Worm (Caenorhabditis elegans): ENCODE data around the gene oac-30.
"Not testable (repeated sequence)": the region's sequence is repeated elsewhere in the genome, so short reads cannot be mapped to it uniquely, and the experiment has no call there.

Gene oac-30

ce11 chrII:1297044-1297696 lies 30.5 kb upstream of the oac-30 start:
- TF ChIP-seq mab-5 (tag; optimal IDR thresholded peaks at IDR 0.05) (no peak), aly-2 (tag; optimal IDR thresholded peaks at IDR 0.05) (no peak), fos-1 (tag; optimal IDR thresholded peaks at IDR 0.05) (peak; percentile 1)

- TF ChIP-seq ceh-16 (tag; optimal IDR thresholded peaks at IDR 0.05) = no peak
- TF ChIP-seq nhr-23 (tag; optimal IDR thresholded peaks at IDR 0.05) = no peak
- no peak for TF ChIP-seq ZK546.5 (tag; optimal IDR thresholded peaks at IDR 0.05)
- TF ChIP-seq ztf-4 (tag; optimal IDR thresholded peaks at IDR 0.05) = no peak
- TF ChIP-seq dmd-4 (tag; optimal IDR thresholded peaks at IDR 0.05) = no peak
- no peak for TF ChIP-seq snpc-4 (tag; optimal IDR thresholded peaks at IDR 0.05)
- TF ChIP-seq F13H6.1 (tag; optimal IDR thresholded peaks at IDR 0.05) = no peak
These were observed 29.1 kb upstream of the oac-30 start, which contains the start of gene Y57G7A.2 for ce11 chrII:1295776-1296175. Gene Y57G7A.2 (plus strand): TSS chrII:1296076.

- TF ChIP-seq dmd-4 (tag; optimal IDR thresholded peaks at IDR 0.05) (no peak), lin-13 (GFP tag; optimal IDR thresholded peaks at IDR 0.05) (no peak), ceh-16 (tag; optimal IDR thresholded peaks at IDR 0.05) (no peak)
These were observed 26.5 kb upstream of the oac-30 start, which contains the start of gene srz-64 for ce11 chrII:1293157-1293556. Gene srz-64 (minus strand): TSS chrII:1293257.

- TF ChIP-seq mab-5 (tag; optimal IDR thresholded peaks at IDR 0.05) (no peak), elt-1 (tag; optimal IDR thresholded peaks at IDR 0.05) (no peak), C34F6.9 (tag; optimal IDR thresholded peaks at IDR 0.05) (no peak), nhr-10 (tag; optimal IDR thresholded peaks at IDR 0.05) (no peak), lin-39 (tag; optimal IDR thresholded peaks at IDR 0.05) (no peak), ztf-1 (GFP tag; conservative IDR thresholded peaks at IDR 0.05) (no peak), F13H6.1 (tag; optimal IDR thresholded peaks at IDR 0.05) (no peak)
These were observed 18.8 kb upstream of the oac-30 start, which contains the start of the genes Y57G7A.6 and Y57G7A.3 for ce11 chrII:1285514-1285913. Gene Y57G7A.6 (minus strand): TSS chrII:1285614. Gene Y57G7A.3 (plus strand): TSS chrII:1285782.

ce11 chrII:1284985-1285384 lies 18.3 kb upstream of the oac-30 start:
- no peak for TF ChIP-seq dmd-4 (tag; optimal IDR thresholded peaks at IDR 0.05)
- TF ChIP-seq nhr-21 (tag; optimal IDR thresholded peaks at IDR 0.05) = no peak
- no peak for TF ChIP-seq ztf-11 (tag; optimal IDR thresholded peaks at IDR 0.05)
- no peak for TF ChIP-seq sma-3 (GFP tag; optimal IDR thresholded peaks at IDR 0.05)
- TF ChIP-seq C34F6.9 (tag; optimal IDR thresholded peaks at IDR 0.05) = no peak
- no peak for TF ChIP-seq unc-55 (GFP tag; optimal IDR thresholded peaks at IDR 0.05)
- TF ChIP-seq nhr-10 (tag; optimal IDR thresholded peaks at IDR 0.05) = no peak
- no peak for TF ChIP-seq ztf-1 (GFP tag; conservative IDR thresholded peaks at IDR 0.05)
- TF ChIP-seq unc-39 (tag; optimal IDR thresholded peaks at IDR 0.05) = no peak
- no peak for TF ChIP-seq nhr-12 (tag; optimal IDR thresholded peaks at IDR 0.05)
- no peak for TF ChIP-seq gmeb-1 (tag; optimal IDR thresholded peaks at IDR 0.05)
- no peak for TF ChIP-seq nhr-237 (tag; optimal IDR thresholded peaks at IDR 0.05)
- no peak for TF ChIP-seq blmp-1 (tag; optimal IDR thresholded peaks at IDR 0.05; ENCODE audit: insufficient read depth)
- TF ChIP-seq nhr-129 (tag; optimal IDR thresholded peaks at IDR 0.05) = no peak
- no peak for TF ChIP-seq lin-39 (tag; optimal IDR thresholded peaks at IDR 0.05)

ce11 chrII:1278350-1278749 lies 11.7 kb upstream of the oac-30 start, which contains the start of gene srz-63:
Gene srz-63 (plus strand): TSS chrII:1278650.
- not testable (repeated sequence) for TF ChIP-seq Y55F3AM.14 (GFP tag; optimal IDR thresholded peaks at IDR 0.05); nhr-23 (tag; optimal IDR thresholded peaks at IDR 0.05); sma-3 (GFP tag; optimal IDR thresholded peaks at IDR 0.05)

ce11 chrII:1276778-1277177 lies 10.1 kb upstream of the oac-30 start, which contains the start of gene Y57G7A.11:
Gene Y57G7A.11 (minus strand): TSS chrII:1276878.
- TF ChIP-seq crh-2 (tag; optimal IDR thresholded peaks at IDR 0.05) (no peak), nhr-10 (tag; optimal IDR thresholded peaks at IDR 0.05) (no peak), ceh-16 (tag; optimal IDR thresholded peaks at IDR 0.05) (no peak), mdl-1 (tag; optimal IDR thresholded peaks at IDR 0.05) (no peak), C34F6.9 (tag; optimal IDR thresholded peaks at IDR 0.05) (no peak)
